Fruit fly (Drosophila melanogaster) whole organism, pupa: ENCODE data around the gene Strump.

Experiments
- CG8301 ChIP-seq: fragments of 200-800 bp; sonication (Bioruptor generic); optimal IDR thresholded peaks from 2 replicates; lab custom pipeline; 2018; ENCODE audit warnings: missing biosample characterization, mild to moderate bottlenecking, missing genetic modification characterization
- Pif1A ChIP-seq: fragments of 200-800 bp; sonication (Bioruptor generic); optimal IDR thresholded peaks from 3 replicates; lab custom pipeline; 2016; ENCODE audit warnings: missing biosample characterization, missing genetic modification characterization

dm6 chr3L:16160073-16160398 is 38.2 kb downstream of the Strump start:
- TF ChIP-seq Pif1A (GFP tag; lab: Kevin White, UChicago) (no peak), CG8301 (tag; lab: Kevin White, UChicago) (no peak)
